Worm (Caenorhabditis elegans): Measurements from ENCODE around the gene col-111.

DNA sequence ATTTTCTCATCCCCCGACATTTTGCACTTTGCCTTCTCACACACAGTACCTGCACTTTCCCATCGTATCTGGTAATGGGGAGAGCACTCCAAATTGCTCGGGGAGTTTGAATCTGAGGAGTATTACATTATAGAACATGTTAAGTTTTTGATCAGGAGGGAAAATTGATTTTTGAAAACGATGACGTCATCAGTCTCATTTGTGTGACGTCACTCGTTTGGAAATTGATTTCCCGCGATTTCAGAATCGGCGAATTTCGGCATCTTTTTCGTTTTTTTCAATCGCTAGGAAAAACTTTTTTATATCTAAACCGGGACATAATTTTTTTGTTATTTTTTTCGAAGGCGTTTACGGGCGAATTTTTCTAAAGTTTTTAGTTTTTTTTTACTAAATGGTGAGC, 15.6 kb upstream of the col-111 start:
- TF ChIP-seq ceh-82 (tag; optimal IDR thresholded peaks at IDR 0.05), result no peak
- no peak for TF ChIP-seq hmg-11 (tag; optimal IDR thresholded peaks at IDR 0.05)
